Fruit fly (Drosophila melanogaster) whole organism, wandering third instar larva: ENCODE measurements around the gene CG44006.

Source experiments
- Abd-B ChIP-seq: fragments of >200 bp; optimal IDR thresholded peaks from 2 replicates; lab custom pipeline; 2017; ENCODE audit warnings: missing biosample characterization, missing genetic modification characterization
- CG32264 ChIP-seq: fragments of 200-800 bp; sonication (Bioruptor generic); optimal IDR thresholded peaks from 2 replicates; lab custom pipeline; 2016; ENCODE audit warnings: missing biosample characterization, missing genetic modification characterization
- CG9705 ChIP-seq: fragments of 200-800 bp; sonication (Bioruptor generic); optimal IDR thresholded peaks from 2 replicates; lab custom pipeline; 2018; ENCODE audit warnings: missing biosample characterization, mild to moderate bottlenecking, missing genetic modification characterization
- CrebA ChIP-seq: fragments of 200-800 bp; sonication (Bioruptor generic); optimal IDR thresholded peaks from 2 replicates; lab custom pipeline; 2016; ENCODE audit warnings: missing biosample characterization, mild to moderate bottlenecking, missing genetic modification characterization, borderline replicate concordance
- Dfd ChIP-seq: fragments of >200 bp; optimal IDR thresholded peaks from 2 replicates; lab custom pipeline; 2017; ENCODE audit warnings: missing biosample characterization, missing genetic modification characterization
- Dif ChIP-seq: fragments of 200-275, 200-300 bp; sonication (Bioruptor generic); optimal IDR thresholded peaks from 2 replicates; lab custom pipeline; 2018; ENCODE audit warnings: missing biosample characterization, missing genetic modification characterization; ENCODE audit not compliant: partially characterized antibody
- GATAd ChIP-seq: sonication (Bioruptor generic); optimal IDR thresholded peaks from 2 replicates; lab custom pipeline; 2016; ENCODE audit warnings: missing biosample characterization, missing genetic modification characterization
- HLH106 ChIP-seq: fragments of 200-800 bp; optimal IDR thresholded peaks from 3 replicates; lab custom pipeline; 2019; ENCODE audit warnings: missing biosample characterization, mild to moderate bottlenecking, missing genetic modification characterization, moderate library complexity
- Hnf4 ChIP-seq: fragments of 200-800 bp; sonication (Bioruptor generic); optimal IDR thresholded peaks from 2 replicates; lab custom pipeline; 2016; ENCODE audit warnings: missing biosample characterization, mild to moderate bottlenecking, missing genetic modification characterization
- Hr78 ChIP-seq: fragments of >200 bp; optimal IDR thresholded peaks from 2 replicates; lab custom pipeline; 2017; ENCODE audit warnings: missing biosample characterization, missing genetic modification characterization
- Hr83 ChIP-seq: fragments of 200-300 bp; sonication (Bioruptor generic); optimal IDR thresholded peaks from 2 replicates; lab custom pipeline; 2016; ENCODE audit warnings: missing biosample characterization, mild to moderate bottlenecking, missing genetic modification characterization, moderate library complexity; ENCODE audit not compliant: poor library complexity, severe bottlenecking
- Mio ChIP-seq: sonication (Bioruptor generic); optimal IDR thresholded peaks from 2 replicates; lab custom pipeline; 2016; ENCODE audit warnings: missing biosample characterization, missing genetic modification characterization
- Myc ChIP-seq: fragments of >200 bp; optimal IDR thresholded peaks from 2 replicates; lab custom pipeline; 2017
- N ChIP-seq: fragments of >200 bp; optimal IDR thresholded peaks from 2 replicates; lab custom pipeline; 2018; ENCODE audit warnings: missing biosample characterization, missing external identifiers, missing genetic modification characterization
- OdsH ChIP-seq: fragments of 200-800 bp; sonication (Bioruptor generic); optimal IDR thresholded peaks from 2 replicates; lab custom pipeline; 2016; ENCODE audit warnings: missing biosample characterization, mild to moderate bottlenecking, missing genetic modification characterization
- Rel ChIP-seq, 2 experiments: fragments of 200-800 bp; sonication (Bioruptor generic) in 1 of 2; optimal IDR thresholded peaks; 2 replicates in 1 of 2; 3 replicates in 1 of 2; lab custom pipeline; 2016 to 2019; ENCODE audit warnings: mild to moderate bottlenecking in 2 of 2, missing biosample characterization in 2 of 2, missing genetic modification characterization in 2 of 2, moderate library complexity in 1 of 2
- Sp1 ChIP-seq: fragments of 200-800 bp; sonication (Bioruptor generic); optimal IDR thresholded peaks from 3 replicates; lab custom pipeline; 2019; ENCODE audit warnings: missing biosample characterization, mild to moderate bottlenecking, missing genetic modification characterization, moderate library complexity
- Vsx2 ChIP-seq: fragments of 200-300, 225-300 bp; sonication (Bioruptor generic); optimal IDR thresholded peaks from 2 replicates; lab custom pipeline; 2018; ENCODE audit warnings: missing biosample characterization, missing genetic modification characterization; ENCODE audit not compliant: partially characterized antibody
- br ChIP-seq: fragments of 200-800 bp; sonication (Bioruptor generic); optimal IDR thresholded peaks from 2 replicates; lab custom pipeline; 2016; ENCODE audit warnings: missing biosample characterization, missing genetic modification characterization
- brk ChIP-seq: fragments of 200-800 bp; sonication (Bioruptor generic); optimal IDR thresholded peaks from 2 replicates; lab custom pipeline; 2016; ENCODE audit warnings: missing biosample characterization, mild to moderate bottlenecking, missing genetic modification characterization
- dl ChIP-seq, 2 experiments: fragments of 175-275, 200-275 bp in 1 of 2; fragments of 200-275 bp in 1 of 2; sonication (Bioruptor generic); optimal IDR thresholded peaks; lab custom pipeline; 2018; ENCODE audit warnings: mild to moderate bottlenecking in 2 of 2, missing biosample characterization in 2 of 2, missing genetic modification characterization in 2 of 2, moderate library complexity in 2 of 2; ENCODE audit not compliant: partially characterized antibody in 2 of 2, insufficient read depth in 1 of 2
- dmrt93B ChIP-seq: fragments of 200-800 bp; sonication (Bioruptor generic); optimal IDR thresholded peaks from 2 replicates; lab custom pipeline; 2018; ENCODE audit warnings: missing biosample characterization, mild to moderate bottlenecking, missing genetic modification characterization
- dsf ChIP-seq: sonication (Bioruptor generic); optimal IDR thresholded peaks from 2 replicates; lab custom pipeline; 2016; ENCODE audit warnings: missing biosample characterization, missing genetic modification characterization, borderline replicate concordance
- ey ChIP-seq: fragments of 200-800 bp; sonication (Bioruptor generic); optimal IDR thresholded peaks from 2 replicates; lab custom pipeline; 2016; ENCODE audit warnings: missing biosample characterization, missing genetic modification characterization
- foxo ChIP-seq, 2 experiments: fragments of 200-800 bp; sonication (Bioruptor generic); optimal IDR thresholded peaks; 2 replicates in 1 of 2; 3 replicates in 1 of 2; lab custom pipeline; 2016 to 2017; ENCODE audit warnings: missing biosample characterization in 2 of 2, missing genetic modification characterization in 2 of 2
- fru ChIP-seq: fragments of 200-800 bp; sonication (Bioruptor generic); optimal IDR thresholded peaks from 3 replicates; lab custom pipeline; 2016; ENCODE audit warnings: missing biosample characterization, mild to moderate bottlenecking, missing genetic modification characterization
- h ChIP-seq: fragments of 200-800 bp; sonication (Bioruptor generic); optimal IDR thresholded peaks from 3 replicates; lab custom pipeline; 2016; ENCODE audit warnings: missing biosample characterization, mild to moderate bottlenecking, missing genetic modification characterization
- jim ChIP-seq: fragments of 175-275, 200-325 bp; sonication (Bioruptor generic); optimal IDR thresholded peaks from 2 replicates; lab custom pipeline; 2016; ENCODE audit warnings: missing biosample characterization, mild to moderate bottlenecking, missing genetic modification characterization
- lola ChIP-seq: fragments of >200 bp; optimal IDR thresholded peaks from 2 replicates; lab custom pipeline; 2017; ENCODE audit warnings: missing biosample characterization, missing genetic modification characterization
- psq ChIP-seq: fragments of 200-800 bp; sonication (Bioruptor generic); optimal IDR thresholded peaks from 3 replicates; lab custom pipeline; 2017; ENCODE audit warnings: missing biosample characterization, mild to moderate bottlenecking, missing genetic modification characterization, moderate library complexity
- rgr ChIP-seq: fragments of 200-800 bp; sonication (Bioruptor generic); optimal IDR thresholded peaks from 3 replicates; lab custom pipeline; 2016; ENCODE audit warnings: missing biosample characterization, mild to moderate bottlenecking, missing genetic modification characterization
- sage ChIP-seq: fragments of 200-800 bp; sonication (Bioruptor generic); optimal IDR thresholded peaks from 2 replicates; lab custom pipeline; 2016; ENCODE audit warnings: missing biosample characterization, mild to moderate bottlenecking, missing genetic modification characterization
- sv ChIP-seq: fragments of 200-800 bp; sonication (Bioruptor generic); optimal IDR thresholded peaks from 3 replicates; lab custom pipeline; 2016; ENCODE audit warnings: missing biosample characterization, missing genetic modification characterization
- tai ChIP-seq: sonication (Bioruptor generic); optimal IDR thresholded peaks from 2 replicates; lab custom pipeline; 2016; ENCODE audit warnings: missing biosample characterization, missing genetic modification characterization
- usp ChIP-seq: fragments of >200 bp; optimal IDR thresholded peaks from 2 replicates; lab custom pipeline; 2017; ENCODE audit warnings: missing biosample characterization, missing genetic modification characterization
- woc ChIP-seq: sonication (Bioruptor generic); optimal IDR thresholded peaks from 2 replicates; lab custom pipeline; 2016; ENCODE audit warnings: missing biosample characterization, mild to moderate bottlenecking, missing genetic modification characterization

The CG44006 gene

dm6 chr3L:18042433-18042832, 27.5 kb downstream of the CG44006 start, which contains the start of gene CG42393:
TSS of gene CG42393 (plus strand) at chr3L:18042733.
- TF ChIP-seq dmrt93B (GFP tag; lab: Kevin White, UChicago) (no peak), tai (GFP tag; lab: Kevin White, UChicago) (no peak), sv (GFP tag; lab: Kevin White, UChicago) (no peak), usp (GFP tag; lab: Kevin White, UChicago) (no peak), OdsH (GFP tag; lab: Kevin White, UChicago) (no peak), Hr78 (GFP tag; lab: Kevin White, UChicago) (no peak), br (GFP tag; lab: Kevin White, UChicago) (no peak)

- no peak for TF ChIP-seq Myc
- no peak for TF ChIP-seq Dif
- TF ChIP-seq Vsx2 = no peak
- TF ChIP-seq Mio = no peak
- TF ChIP-seq jim = no peak
- TF ChIP-seq brk (GFP tag; lab: Kevin White, UChicago) = no peak
- TF ChIP-seq lola = no peak
- no peak for TF ChIP-seq Dfd (GFP tag; lab: Kevin White, UChicago)
- TF ChIP-seq woc (GFP tag; lab: Kevin White, UChicago) = no peak
Observed at dm6 chr3L:18040017-18040416, 29.9 kb downstream of the CG44006 start, which contains the start of gene CG32192. TSS of gene CG32192 (plus strand) at chr3L:18040317.

dm6 chr3L:18038122-18038762, 31.7 kb downstream of the CG44006 start:
- TF ChIP-seq Hr83 (no peak), h (peak; percentile 70), br (GFP tag; lab: Kevin White, UChicago) (peak; percentile 66), foxo (GFP tag; optimal IDR thresholded peaks at IDR 0.05; lab: Kevin White, UChicago) (peak in 1 of 2 experiments; percentile 71), GATAd (GFP tag; lab: Kevin White, UChicago) (no peak), tai (GFP tag; lab: Kevin White, UChicago) (peak; percentile 11), HLH106 (tag; lab: Kevin White, UChicago) (peak; percentile 48), fru (peak; percentile 81), woc (GFP tag; lab: Kevin White, UChicago) (peak; percentile 77), dmrt93B (GFP tag; lab: Kevin White, UChicago) (peak; percentile 8), rgr (GFP tag; lab: Kevin White, UChicago) (peak; percentile 59), Abd-B (GFP tag; lab: Kevin White, UChicago) (no peak), usp (GFP tag; lab: Kevin White, UChicago) (no peak), OdsH (GFP tag; lab: Kevin White, UChicago) (peak; percentile 73), Sp1 (peak; percentile 46), sage (GFP tag; lab: Kevin White, UChicago) (peak; percentile 37), ey (GFP tag; lab: Kevin White, UChicago) (peak; percentile 77), psq (GFP tag; lab: Kevin White, UChicago) (peak; percentile 82), Hnf4 (GFP tag; lab: Kevin White, UChicago) (peak; percentile 45)

- TF ChIP-seq woc (GFP tag; lab: Kevin White, UChicago) (peak; percentile 56), br (GFP tag; lab: Kevin White, UChicago) (peak; percentile 59), dl (GFP tag; optimal IDR thresholded peaks at IDR 0.05; lab: Kevin White, UChicago; ENCODE audit: insufficient read depth in 1 of 2, partially characterized antibody in 2 of 2) (peak; percentile 2 to 9), dmrt93B (GFP tag; lab: Kevin White, UChicago) (peak; percentile 49), Abd-B (GFP tag; lab: Kevin White, UChicago) (no peak), CrebA (no peak), Hr83 (peak; percentile 7), Myc (no peak), h (peak; percentile 83), GATAd (GFP tag; lab: Kevin White, UChicago) (no peak), jim (no peak), Sp1 (peak; percentile 73), tai (GFP tag; lab: Kevin White, UChicago) (peak; percentile 29), OdsH (GFP tag; lab: Kevin White, UChicago) (peak; percentile 79), Hr78 (GFP tag; lab: Kevin White, UChicago) (no peak), rgr (GFP tag; lab: Kevin White, UChicago) (peak; percentile 75), lola (no peak), sage (GFP tag; lab: Kevin White, UChicago) (no peak), psq (GFP tag; lab: Kevin White, UChicago) (peak; percentile 12), Dif (peak; percentile 34), sv (GFP tag; lab: Kevin White, UChicago) (no peak), CG9705 (GFP tag; lab: Kevin White, UChicago) (peak; percentile 9), N (GFP tag; lab: Kevin White, UChicago) (no peak), CG32264 (GFP tag; lab: Kevin White, UChicago) (peak; percentile 14), foxo (GFP tag; optimal IDR thresholded peaks at IDR 0.05; lab: Kevin White, UChicago) (peak in 1 of 2 experiments; percentile 69), Mio (no peak), dsf (GFP tag; lab: Kevin White, UChicago) (no peak), brk (GFP tag; lab: Kevin White, UChicago) (peak; percentile 47), Vsx2 (peak; percentile 85), Dfd (GFP tag; lab: Kevin White, UChicago) (no peak), Rel (GFP tag; optimal IDR thresholded peaks at IDR 0.05; lab: Kevin White, UChicago) (peak; percentile 6), Rel (tag; optimal IDR thresholded peaks at IDR 0.05; lab: Kevin White, UChicago) (no peak), Hnf4 (GFP tag; lab: Kevin White, UChicago) (peak; percentile 21)
Observed at dm6 chr3L:18037459-18038092, 32.4 kb downstream of the CG44006 start.
